Worm (Caenorhabditis elegans) whole organism, young adult: ENCODE results near the gene scl-10.

Source experiments
- C17E4.6 ChIP-seq: fragments of 200-800 bp; sonication (Bioruptor generic); IDR thresholded peaks from 2 replicates; pipeline ENCODE4 v1.3.6; 2022; ENCODE audit warnings: missing genetic modification reagents, missing genetic modification characterization, missing compliant biosample characterization
- D2030.7 ChIP-seq: fragments of 200-800 bp; sonication (Bioruptor generic); IDR thresholded peaks from 2 replicates; pipeline ENCODE4 v1.3.6; 2022; ENCODE audit warnings: missing genetic modification reagents, missing genetic modification characterization, missing compliant biosample characterization
- F10E7.11 ChIP-seq: sonication (generic microtip); optimal IDR thresholded peaks from 2 replicates; lab custom pipeline; 2017; ENCODE audit warnings: mild to moderate bottlenecking, missing genetic modification characterization, moderate library complexity, missing compliant biosample characterization
- F33H1.4 ChIP-seq: fragments of 200-800 bp; sonication (Bioruptor generic); IDR thresholded peaks from 2 replicates; pipeline ENCODE4 v1.3.6; 2022; ENCODE audit warnings: missing genetic modification reagents, missing genetic modification characterization, missing compliant biosample characterization
- F57C9.4 ChIP-seq: sonication (generic microtip); optimal IDR thresholded peaks from 2 replicates; lab custom pipeline; 2017; ENCODE audit warnings: mild to moderate bottlenecking, missing genetic modification characterization, missing compliant biosample characterization
- K11D2.4 ChIP-seq: fragments of 200-800 bp; sonication (Bioruptor generic); IDR thresholded peaks from 2 replicates; pipeline ENCODE4 v1.3.6; 2022; ENCODE audit warnings: missing genetic modification reagents, missing genetic modification characterization, missing compliant biosample characterization
- K12H6.12 ChIP-seq: fragments of 200-800 bp; sonication (Bioruptor generic); optimal IDR thresholded peaks from 2 replicates; lab custom pipeline; 2018; ENCODE audit warnings: mild to moderate bottlenecking, missing genetic modification characterization, missing compliant biosample characterization
- T07F8.4 ChIP-seq: sonication (generic microtip); optimal IDR thresholded peaks from 2 replicates; lab custom pipeline; 2016; ENCODE audit warnings: mild to moderate bottlenecking, missing genetic modification characterization, moderate library complexity, missing compliant biosample characterization
- Y79H2A.3 ChIP-seq: fragments of 200-800 bp; sonication (Bioruptor generic); conservative IDR thresholded peaks from 2 replicates; pipeline ENCODE4 v1.3.6; 2022; ENCODE audit warnings: missing genetic modification reagents, missing genetic modification characterization, missing compliant biosample characterization
- attf-3 ChIP-seq: fragments of 200-800 bp; sonication (Bioruptor generic); conservative IDR thresholded peaks from 2 replicates; pipeline ENCODE4 v1.3.6; 2022; ENCODE audit warnings: missing genetic modification reagents, missing genetic modification characterization, missing compliant biosample characterization
- bed-1 ChIP-seq: fragments of 200-800 bp; sonication (Bioruptor generic); IDR thresholded peaks from 2 replicates; pipeline ENCODE4 v1.3.6; 2022; ENCODE audit warnings: missing genetic modification reagents, missing genetic modification characterization, missing compliant biosample characterization
- bed-2 ChIP-seq: fragments of 200-800 bp; sonication (Bioruptor generic); IDR thresholded peaks from 2 replicates; pipeline ENCODE4 v1.3.6; 2022; ENCODE audit warnings: missing genetic modification reagents, missing genetic modification characterization, missing compliant biosample characterization
- cebp-2 ChIP-seq: fragments of 200-800 bp; sonication (Bioruptor generic); IDR thresholded peaks from 2 replicates; pipeline ENCODE4 v1.3.6; 2022; ENCODE audit warnings: missing genetic modification characterization, missing compliant biosample characterization
- ceh-100 ChIP-seq: fragments of 200-800 bp; sonication (Bioruptor generic); IDR thresholded peaks from 2 replicates; pipeline ENCODE4 v1.3.6; 2022; ENCODE audit warnings: missing genetic modification reagents, missing genetic modification characterization, missing compliant biosample characterization
- chd-7 ChIP-seq: sonication (generic microtip); optimal IDR thresholded peaks from 2 replicates; lab custom pipeline; 2016; ENCODE audit warnings: mild to moderate bottlenecking, missing genetic modification characterization, moderate library complexity, missing compliant biosample characterization
- die-1 ChIP-seq: sonication (generic microtip); optimal IDR thresholded peaks from 2 replicates; lab custom pipeline; 2016; ENCODE audit warnings: missing genotype, mild to moderate bottlenecking, missing genetic modification characterization, missing compliant biosample characterization
- dpff-1 ChIP-seq: sonication (generic microtip); optimal IDR thresholded peaks from 2 replicates; lab custom pipeline; 2017; ENCODE audit warnings: mild to moderate bottlenecking, missing genetic modification characterization, missing compliant biosample characterization
- dpl-1 ChIP-seq: fragments of 150-350 bp; optimal IDR thresholded peaks from 2 replicates; lab custom pipeline; 2014; ENCODE audit warnings: missing biosample characterization, missing genetic modification reagents, missing genetic modification characterization
- egl-18 ChIP-seq: fragments of 200-800 bp; sonication (Bioruptor generic); IDR thresholded peaks from 2 replicates; pipeline ENCODE4 v1.3.6; 2022; ENCODE audit warnings: missing genetic modification reagents, missing genetic modification characterization, missing compliant biosample characterization
- ekl-4 ChIP-seq: fragments of 200-800 bp; sonication (Bioruptor generic); IDR thresholded peaks from 2 replicates; pipeline ENCODE4 v1.3.6; 2022; ENCODE audit warnings: missing genetic modification reagents, missing genetic modification characterization, missing compliant biosample characterization
- ets-4 ChIP-seq: fragments of 200-800 bp; sonication (Bioruptor generic); optimal IDR thresholded peaks from 2 replicates; lab custom pipeline; 2018; ENCODE audit warnings: mild to moderate bottlenecking, missing genetic modification characterization, missing compliant biosample characterization
- him-1 ChIP-seq: sonication (generic microtip); optimal IDR thresholded peaks from 2 replicates; lab custom pipeline; 2016; ENCODE audit warnings: missing genotype, missing genetic modification reagents, missing genetic modification characterization, missing compliant biosample characterization
- hlh-26 ChIP-seq: fragments of 200-800 bp; sonication (Bioruptor generic); conservative IDR thresholded peaks from 2 replicates; pipeline ENCODE4 v1.3.6; 2022; ENCODE audit warnings: missing genetic modification reagents, missing genetic modification characterization, missing compliant biosample characterization
- hmg-1.2 ChIP-seq: fragments of 200-800 bp; sonication (Bioruptor generic); IDR thresholded peaks from 2 replicates; pipeline ENCODE4 v1.3.6; 2022; ENCODE audit warnings: missing genetic modification reagents, missing genetic modification characterization, missing compliant biosample characterization
- hmg-20 ChIP-seq: fragments of 200-800 bp; sonication (Bioruptor generic); IDR thresholded peaks from 2 replicates; pipeline ENCODE4 v1.3.6; 2022; ENCODE audit warnings: missing genetic modification reagents, missing genetic modification characterization, missing compliant biosample characterization
- hsf-1 ChIP-seq: fragments of 200-800 bp; sonication (Bioruptor generic); IDR thresholded peaks from 2 replicates; pipeline ENCODE4 v1.3.6; 2022; ENCODE audit warnings: missing genetic modification reagents, missing genetic modification characterization, missing compliant biosample characterization
- let-526 ChIP-seq: fragments of 200-800 bp; sonication (Bioruptor generic); IDR thresholded peaks from 2 replicates; pipeline ENCODE4 v1.3.6; 2022; ENCODE audit warnings: missing genetic modification reagents, missing genetic modification characterization, missing compliant biosample characterization
- lin-26 ChIP-seq: fragments of 200-800 bp; sonication (Bioruptor generic); IDR thresholded peaks from 2 replicates; pipeline ENCODE4 v1.3.6; 2022; ENCODE audit warnings: missing genetic modification reagents, missing genetic modification characterization, missing compliant biosample characterization
- lir-1 ChIP-seq: fragments of 200-800 bp; sonication (Bioruptor generic); conservative IDR thresholded peaks from 2 replicates; pipeline ENCODE4 v1.3.6; 2022; ENCODE audit warnings: missing genetic modification reagents, missing genetic modification characterization, missing compliant biosample characterization
- madf-10 ChIP-seq: sonication (generic microtip); optimal IDR thresholded peaks from 2 replicates; lab custom pipeline; 2016; ENCODE audit warnings: mild to moderate bottlenecking, missing genetic modification characterization, missing compliant biosample characterization
- madf-6 ChIP-seq: fragments of 200-800 bp; sonication (Bioruptor generic); IDR thresholded peaks from 2 replicates; pipeline ENCODE4 v1.3.6; 2022; ENCODE audit warnings: missing genetic modification reagents, missing genetic modification characterization, missing compliant biosample characterization
- mcd-1 ChIP-seq: fragments of 200-800 bp; sonication (Bioruptor generic); IDR thresholded peaks from 2 replicates; pipeline ENCODE4 v1.3.6; 2022; ENCODE audit warnings: missing genetic modification reagents, missing genetic modification characterization, missing compliant biosample characterization
- nfya-1 ChIP-seq: sonication (generic microtip); optimal IDR thresholded peaks from 2 replicates; lab custom pipeline; 2017; ENCODE audit warnings: antibody characterized with exemption, missing compliant biosample characterization, missing genetic modification characterization, borderline replicate concordance; ENCODE audit not compliant: insufficient read depth
- nfyb-1 ChIP-seq: fragments of 200-800 bp; sonication (Bioruptor generic); IDR thresholded peaks from 2 replicates; pipeline ENCODE4 v1.3.6; 2022; ENCODE audit warnings: missing genetic modification reagents, missing genetic modification characterization, missing compliant biosample characterization
- nhr-27 ChIP-seq: fragments of 200-800 bp; sonication (Bioruptor generic); optimal IDR thresholded peaks from 2 replicates; lab custom pipeline; 2018; ENCODE audit warnings: mild to moderate bottlenecking, missing genetic modification characterization, moderate library complexity, missing compliant biosample characterization
- nhr-90 ChIP-seq: sonication (generic microtip); optimal IDR thresholded peaks from 2 replicates; lab custom pipeline; 2016; ENCODE audit warnings: missing genotype, mild to moderate bottlenecking, missing genetic modification characterization, missing compliant biosample characterization
- pbrm-1 ChIP-seq: fragments of 200-800 bp; sonication (Bioruptor generic); IDR thresholded peaks from 2 replicates; pipeline ENCODE4 v1.3.6; 2022; ENCODE audit warnings: missing genetic modification reagents, missing genetic modification characterization, missing compliant biosample characterization
- rcor-1 ChIP-seq: fragments of 200-800 bp; sonication (Bioruptor generic); IDR thresholded peaks from 2 replicates; pipeline ENCODE4 v1.3.6; 2022; ENCODE audit warnings: missing genetic modification reagents, missing genetic modification characterization, missing compliant biosample characterization
- rec-8 ChIP-seq, 2 experiments: sonication (generic microtip); optimal IDR thresholded peaks; 2 replicates each; lab custom pipeline; 2016; ENCODE audit warnings: mild to moderate bottlenecking in 2 of 2, missing genetic modification characterization in 2 of 2, missing genetic modification reagents in 2 of 2, missing genotype in 2 of 2, missing biosample characterization in 1 of 2, missing compliant biosample characterization in 1 of 2, moderate library complexity in 1 of 2
- rpc-1 ChIP-seq, 2 experiments: fragments of 150-350 bp in 1 of 2; sonication (generic microtip) in 1 of 2; optimal IDR thresholded peaks; 2 replicates each; lab custom pipeline; 2014 to 2018; ENCODE audit warnings: missing biosample characterization in 1 of 2, missing genetic modification characterization in 1 of 2, missing genetic modification reagents in 1 of 2, missing genotype in 1 of 2
- sea-2 ChIP-seq: fragments of 200-800 bp; sonication (Bioruptor generic); IDR thresholded peaks from 2 replicates; pipeline ENCODE4 v1.3.6; 2022; ENCODE audit warnings: missing genetic modification characterization, missing compliant biosample characterization
- snpc-1.1 ChIP-seq: sonication (generic microtip); optimal IDR thresholded peaks from 2 replicates; lab custom pipeline; 2017; ENCODE audit warnings: missing genetic modification characterization, mild to moderate bottlenecking, missing compliant biosample characterization, antibody characterized with exemption, moderate library complexity, missing genotype, missing genetic modification reagents; ENCODE audit not compliant: insufficient read depth
- somi-1 ChIP-seq: fragments of 200-800 bp; sonication (Bioruptor generic); optimal IDR thresholded peaks from 2 replicates; lab custom pipeline; 2018; ENCODE audit warnings: mild to moderate bottlenecking, missing genetic modification characterization, missing compliant biosample characterization
- tbp1 ChIP-seq: fragments of 200-800 bp; sonication (Bioruptor generic); optimal IDR thresholded peaks from 2 replicates; lab custom pipeline; 2018; ENCODE audit warnings: mild to moderate bottlenecking, missing genetic modification characterization, missing compliant biosample characterization
- unc-62 ChIP-seq: fragments of 150-350 bp; optimal IDR thresholded peaks from 2 replicates; lab custom pipeline; 2014; ENCODE audit warnings: missing biosample characterization, missing genetic modification reagents, missing genetic modification characterization
- ztf-22 ChIP-seq: fragments of 200-800 bp; sonication (Bioruptor generic); optimal IDR thresholded peaks from 2 replicates; lab custom pipeline; 2018; ENCODE audit warnings: mild to moderate bottlenecking, missing genetic modification characterization, moderate library complexity, missing compliant biosample characterization
- ztf-25 ChIP-seq: fragments of 200-800 bp; sonication (Bioruptor generic); IDR thresholded peaks from 2 replicates; pipeline ENCODE4 v1.3.6; 2022; ENCODE audit warnings: missing genetic modification reagents, missing genetic modification characterization, missing compliant biosample characterization
- ztf-26 ChIP-seq: sonication (generic microtip); optimal IDR thresholded peaks from 2 replicates; lab custom pipeline; 2017; ENCODE audit warnings: missing genetic modification characterization, missing compliant biosample characterization
- ztf-28 ChIP-seq: fragments of 200-800 bp; sonication (Bioruptor generic); IDR thresholded peaks from 2 replicates; pipeline ENCODE4 v1.3.6; 2022; ENCODE audit warnings: missing genetic modification reagents, missing genetic modification characterization, missing compliant biosample characterization

Gene scl-10

DNA sequence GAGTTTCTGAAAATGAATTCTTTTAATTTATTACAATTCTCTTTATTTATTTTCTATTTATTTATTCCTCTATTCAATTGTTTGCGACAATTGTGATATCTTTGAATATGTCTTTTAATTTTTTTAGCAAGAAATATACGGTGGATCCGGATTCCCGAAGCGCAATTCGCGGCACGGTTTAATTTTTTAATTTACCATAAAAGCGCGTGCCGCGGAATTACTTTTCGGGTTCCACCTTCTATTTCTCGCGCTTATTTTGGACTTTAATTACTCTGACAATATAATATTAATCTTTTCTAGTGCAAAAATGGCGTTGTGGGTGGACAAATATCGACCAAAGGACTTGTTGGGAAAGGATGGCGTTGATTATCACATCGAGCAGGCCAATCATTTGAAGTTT is 47.2 kb downstream of the scl-10 start, which contains the start of gene rfc-3:
rfc-3 (plus strand) TSS at position 301 of the 400 bp plus-strand sequence.
- no peak for TF ChIP-seq hmg-20 (GFP tag; lab: Robert Waterston, UW)
- no peak for TF ChIP-seq T07F8.4
- TF ChIP-seq ekl-4 (GFP tag; lab: Robert Waterston, UW): peak; percentile 49; the same call in 1 of the 2 replicates
- no peak for TF ChIP-seq nhr-90 (tag; lab: Kevin White, UChicago)
- TF ChIP-seq F33H1.4: peak; percentile 8; the same call in 1 of the 2 replicates
- no peak for TF ChIP-seq sea-2 (GFP tag; lab: Robert Waterston, UW)
- no peak for TF ChIP-seq ets-4 (GFP tag; lab: Kevin White, UChicago)
- TF ChIP-seq lir-1 (GFP tag; lab: Robert Waterston, UW): no peak
- peak; percentile 32 for TF ChIP-seq madf-6 (GFP tag; lab: Robert Waterston, UW)
- TF ChIP-seq Y79H2A.3 (GFP tag; lab: Robert Waterston, UW): no peak
- no peak for TF ChIP-seq D2030.7
- no peak for TF ChIP-seq bed-1 (GFP tag; lab: Robert Waterston, UW)
- TF ChIP-seq attf-3 (GFP tag; lab: Robert Waterston, UW): no peak
- TF ChIP-seq F57C9.4 (tag; lab: Kevin White, UChicago): no peak
- TF ChIP-seq K12H6.12 (tag; lab: Kevin White, UChicago): no peak
- no peak for TF ChIP-seq rec-8 (tag; optimal IDR thresholded peaks at IDR 0.05; lab: Kevin White, UChicago)
- TF ChIP-seq chd-7 (tag; lab: Kevin White, UChicago): no peak
- no peak for TF ChIP-seq dpl-1 (GFP tag; lab: Kevin White, UChicago)
- no peak for TF ChIP-seq hmg-1.2
- no peak for TF ChIP-seq somi-1 (GFP tag; lab: Kevin White, UChicago)
- no peak for TF ChIP-seq mcd-1 (GFP tag; lab: Robert Waterston, UW)
- TF ChIP-seq bed-2: no peak
- no peak for TF ChIP-seq nhr-27 (tag; lab: Kevin White, UChicago)
- TF ChIP-seq let-526 (GFP tag; lab: Robert Waterston, UW): no peak
- TF ChIP-seq cebp-2: no peak
- no peak for TF ChIP-seq rcor-1 (GFP tag; lab: Robert Waterston, UW)
- no peak for TF ChIP-seq egl-18 (GFP tag; lab: Robert Waterston, UW)
- no peak for TF ChIP-seq nfya-1
- no peak for TF ChIP-seq hlh-26 (GFP tag; lab: Robert Waterston, UW)
- TF ChIP-seq dpff-1 (tag; lab: Kevin White, UChicago): no peak
- 0 out of 2 replicates have a peak, but pooled peaks have one; percentile 22 for TF ChIP-seq hsf-1 (GFP tag; lab: Robert Waterston, UW)
- no peak for TF ChIP-seq tbp1 (GFP tag; lab: Kevin White, UChicago)
- TF ChIP-seq nfyb-1 (GFP tag; lab: Robert Waterston, UW): no peak
- TF ChIP-seq die-1 (tag; lab: Kevin White, UChicago): no peak
- TF ChIP-seq K11D2.4 (GFP tag; lab: Robert Waterston, UW): no peak
- no peak for TF ChIP-seq C17E4.6 (GFP tag; lab: Robert Waterston, UW)
- TF ChIP-seq rpc-1 (optimal IDR thresholded peaks at IDR 0.05; lab: Kevin White, UChicago): no peak
- no peak for TF ChIP-seq rpc-1 (tag; optimal IDR thresholded peaks at IDR 0.05; lab: Kevin White, UChicago)
- no peak for TF ChIP-seq ztf-28 (GFP tag; lab: Robert Waterston, UW)
- TF ChIP-seq snpc-1.1: no peak
- TF ChIP-seq madf-10 (tag; lab: Kevin White, UChicago): no peak
- no peak for TF ChIP-seq lin-26 (GFP tag; lab: Robert Waterston, UW)
- TF ChIP-seq ztf-25 (GFP tag; lab: Robert Waterston, UW): 0 out of 2 replicates have a peak, but pooled peaks have one; percentile 35
- no peak for TF ChIP-seq F10E7.11 (tag; lab: Kevin White, UChicago)
- TF ChIP-seq pbrm-1: no peak
- no peak for TF ChIP-seq ztf-26 (tag; lab: Kevin White, UChicago)
- TF ChIP-seq ceh-100 (GFP tag; lab: Robert Waterston, UW): 0 out of 2 replicates have a peak, but pooled peaks have one; percentile 36
- TF ChIP-seq him-1: no peak
- no peak for TF ChIP-seq unc-62 (GFP tag; lab: Kevin White, UChicago)
- no peak for TF ChIP-seq ztf-22
